Fruit fly (Drosophila melanogaster) whole organism, embryonic: ENCODE results near the gene mus201.

Experiments used
- CG11247 ChIP-seq: fragments of 200-800 bp; sonication (Bioruptor generic); IDR thresholded peaks from 2 replicates; pipeline ENCODE4 v1.3.6; 2022; ENCODE audit warnings: missing biosample characterization, missing genetic modification characterization
- CG12391 ChIP-seq: fragments of 200-800 bp; sonication (Bioruptor generic); optimal IDR thresholded peaks from 3 replicates; lab custom pipeline; 2018; ENCODE audit warnings: missing biosample characterization, mild to moderate bottlenecking, missing genetic modification characterization, moderate library complexity
- CG12942 ChIP-seq: fragments of 200-800 bp; sonication (Bioruptor generic); optimal IDR thresholded peaks from 3 replicates; lab custom pipeline; 2016; ENCODE audit warnings: missing biosample characterization, missing genetic modification characterization
- CG13624 ChIP-seq: fragments of 200-800 bp; sonication (Bioruptor generic); optimal IDR thresholded peaks from 2 replicates; lab custom pipeline; 2016; ENCODE audit warnings: missing biosample characterization, missing genetic modification characterization
- CG15479 ChIP-seq: fragments of 200-800 bp; sonication (Bioruptor generic); optimal IDR thresholded peaks from 3 replicates; lab custom pipeline; 2019; ENCODE audit warnings: missing biosample characterization, mild to moderate bottlenecking, missing genetic modification characterization, moderate library complexity
- CG1602 ChIP-seq: fragments of 200-800 bp; sonication (Bioruptor generic); optimal IDR thresholded peaks from 3 replicates; lab custom pipeline; 2016; ENCODE audit warnings: missing biosample characterization, missing genetic modification characterization
- CG17802 ChIP-seq: fragments of 200-800 bp; sonication (Bioruptor generic); optimal IDR thresholded peaks from 2 replicates; lab custom pipeline; 2018; ENCODE audit warnings: missing biosample characterization, mild to moderate bottlenecking, missing genetic modification characterization, moderate library complexity
- CG17829 ChIP-seq: fragments of 200-800 bp; optimal IDR thresholded peaks from 2 replicates; lab custom pipeline; 2019; ENCODE audit warnings: missing biosample characterization, mild to moderate bottlenecking, missing genetic modification characterization, moderate library complexity
- CG34376 ChIP-seq: fragments of 200-800 bp; sonication (Bioruptor generic); optimal IDR thresholded peaks from 2 replicates; lab custom pipeline; 2018; ENCODE audit warnings: missing biosample characterization, mild to moderate bottlenecking, missing genetic modification characterization
- CG3838 ChIP-seq: fragments of 200-800 bp; sonication (Bioruptor generic); optimal IDR thresholded peaks from 3 replicates; lab custom pipeline; 2016; ENCODE audit warnings: missing biosample characterization, missing genetic modification characterization
- CG42726 ChIP-seq: fragments of 200-800 bp; sonication (Bioruptor generic); IDR thresholded peaks from 2 replicates; pipeline ENCODE4 v1.3.6; 2022; ENCODE audit warnings: missing biosample characterization, missing genetic modification characterization; ENCODE audit not compliant: partially characterized antibody
- CG4328 ChIP-seq: fragments of 200-800 bp; sonication (Bioruptor generic); optimal IDR thresholded peaks from 3 replicates; lab custom pipeline; 2017; ENCODE audit warnings: missing biosample characterization, missing genetic modification reagents, missing genetic modification characterization
- CG6272 ChIP-seq: fragments of 200-800 bp; sonication (Bioruptor generic); IDR thresholded peaks from 2 replicates; pipeline ENCODE4 v1.3.6; 2022; ENCODE audit warnings: missing biosample characterization, missing genetic modification characterization
- CG8924 ChIP-seq: fragments of 200-800 bp; optimal IDR thresholded peaks from 3 replicates; lab custom pipeline; 2019; ENCODE audit warnings: missing biosample characterization, mild to moderate bottlenecking, missing genetic modification characterization, moderate library complexity
- CG9609 ChIP-seq: fragments of 200-800 bp; sonication (Bioruptor generic); optimal IDR thresholded peaks from 3 replicates; lab custom pipeline; 2016; ENCODE audit warnings: missing biosample characterization, missing genetic modification characterization
- CG9727 ChIP-seq: fragments of 200-800 bp; sonication (Bioruptor generic); optimal IDR thresholded peaks from 3 replicates; lab custom pipeline; 2017; ENCODE audit warnings: missing biosample characterization, mild to moderate bottlenecking, missing genetic modification characterization
- CG9797 ChIP-seq: fragments of 200-800 bp; sonication (Bioruptor generic); optimal IDR thresholded peaks from 3 replicates; lab custom pipeline; 2018; ENCODE audit warnings: missing biosample characterization, mild to moderate bottlenecking, missing genetic modification characterization
- D19A ChIP-seq: fragments of 200-800 bp; optimal IDR thresholded peaks from 3 replicates; lab custom pipeline; 2019; ENCODE audit warnings: missing biosample characterization, mild to moderate bottlenecking, missing genetic modification characterization, moderate library complexity
- Dad ChIP-seq: fragments of 200-800 bp; sonication (Bioruptor generic); optimal IDR thresholded peaks from 3 replicates; lab custom pipeline; 2016; ENCODE audit warnings: missing biosample characterization, missing genetic modification characterization
- Dek ChIP-seq: fragments of 200-800 bp; sonication (Bioruptor generic); optimal IDR thresholded peaks from 3 replicates; lab custom pipeline; 2019; ENCODE audit warnings: missing biosample characterization, mild to moderate bottlenecking, missing genetic modification characterization, moderate library complexity
- Dip2 ChIP-seq: fragments of 200-800 bp; sonication (Bioruptor generic); IDR thresholded peaks from 2 replicates; pipeline ENCODE4 v1.3.6; 2022; ENCODE audit warnings: missing biosample characterization, missing genetic modification characterization
- Doc3 ChIP-seq: fragments of 200-800 bp; sonication (Bioruptor generic); IDR thresholded peaks from 3 replicates; pipeline ENCODE4 v1.3.6; 2022; ENCODE audit warnings: missing biosample characterization, missing genetic modification characterization; ENCODE audit not compliant: partially characterized antibody
- GATAe ChIP-seq: fragments of 200-800 bp; sonication (Bioruptor generic); conservative IDR thresholded peaks from 2 replicates; pipeline ENCODE4 v1.3.6; 2022; ENCODE audit warnings: missing biosample characterization, missing genetic modification characterization
- NfI ChIP-seq: fragments of 200-800 bp; sonication (Bioruptor generic); optimal IDR thresholded peaks from 3 replicates; lab custom pipeline; 2018; ENCODE audit warnings: missing biosample characterization, mild to moderate bottlenecking, missing genetic modification characterization, moderate library complexity
- Ptx1 ChIP-seq: fragments of 200-800 bp; sonication (Bioruptor generic); IDR thresholded peaks from 2 replicates; pipeline ENCODE4 v1.3.6; 2022; ENCODE audit warnings: missing biosample characterization, missing genetic modification characterization
- Sry-β ChIP-seq: fragments of 200-800 bp; sonication (Bioruptor generic); optimal IDR thresholded peaks from 2 replicates; lab custom pipeline; 2018; ENCODE audit warnings: missing biosample characterization, mild to moderate bottlenecking, missing genetic modification characterization, moderate library complexity
- ato ChIP-seq: fragments of 200-800 bp; sonication (Bioruptor generic); IDR thresholded peaks from 2 replicates; pipeline ENCODE4 v1.3.6; 2022; ENCODE audit warnings: missing biosample characterization, missing genetic modification characterization; ENCODE audit not compliant: partially characterized antibody
- cas ChIP-seq: fragments of 200-800 bp; sonication (Bioruptor generic); IDR thresholded peaks from 2 replicates; pipeline ENCODE4 v1.3.6; 2022; ENCODE audit warnings: missing biosample characterization, missing genetic modification characterization
- chm ChIP-seq: fragments of 200-800 bp; sonication (Bioruptor generic); IDR thresholded peaks from 2 replicates; pipeline ENCODE4 v1.3.6; 2022; ENCODE audit warnings: missing biosample characterization, missing genetic modification characterization
- dmrt99B ChIP-seq: fragments of 200-800 bp; sonication (Bioruptor generic); optimal IDR thresholded peaks from 2 replicates; lab custom pipeline; 2018; ENCODE audit warnings: missing biosample characterization, mild to moderate bottlenecking, missing genetic modification characterization, moderate library complexity
- dpn ChIP-seq, 2 experiments: fragments of 200-800 bp; sonication (Bioruptor generic); optimal IDR thresholded peaks; 3 replicates each; lab custom pipeline; 2016; ENCODE audit warnings: missing biosample characterization in 2 of 2, missing genetic modification characterization in 2 of 2
- fd3F ChIP-seq: fragments of 200-800 bp; sonication (Bioruptor generic); optimal IDR thresholded peaks from 2 replicates; lab custom pipeline; 2018; ENCODE audit warnings: missing biosample characterization, mild to moderate bottlenecking, missing genetic modification characterization, moderate library complexity
- fd96Cb ChIP-seq: fragments of 200-800 bp; sonication (Bioruptor generic); optimal IDR thresholded peaks from 2 replicates; lab custom pipeline; 2018; ENCODE audit warnings: missing biosample characterization, mild to moderate bottlenecking, missing genetic modification characterization, moderate library complexity
- fu2 ChIP-seq: fragments of 200-800 bp; sonication (Bioruptor generic); optimal IDR thresholded peaks from 2 replicates; lab custom pipeline; 2016; ENCODE audit warnings: missing biosample characterization, missing genetic modification characterization
- grau ChIP-seq: fragments of 200-800 bp; optimal IDR thresholded peaks from 3 replicates; lab custom pipeline; 2019; ENCODE audit warnings: missing biosample characterization, mild to moderate bottlenecking, missing genetic modification characterization, moderate library complexity
- knrl ChIP-seq: fragments of 200-800 bp; sonication (Bioruptor generic); IDR thresholded peaks from 3 replicates; pipeline ENCODE4 v1.3.6; 2022; ENCODE audit warnings: missing biosample characterization, missing genetic modification characterization; ENCODE audit not compliant: partially characterized antibody
- nom ChIP-seq: fragments of 200-800 bp; sonication (Bioruptor generic); optimal IDR thresholded peaks from 2 replicates; lab custom pipeline; 2017; ENCODE audit warnings: missing biosample characterization, missing genetic modification characterization, mild to moderate bottlenecking, moderate library complexity, missing genetic modification reagents
- phol ChIP-seq: fragments of 200-800 bp; sonication (Bioruptor generic); optimal IDR thresholded peaks from 3 replicates; lab custom pipeline; 2018; ENCODE audit warnings: missing biosample characterization, mild to moderate bottlenecking, missing genetic modification characterization, moderate library complexity
- pum ChIP-seq: fragments of 200-800 bp; sonication (Bioruptor generic); optimal IDR thresholded peaks from 2 replicates; lab custom pipeline; 2016; ENCODE audit warnings: missing biosample characterization, missing genetic modification characterization
- repo ChIP-seq: fragments of 200-800 bp; sonication (Bioruptor generic); optimal IDR thresholded peaks from 2 replicates; lab custom pipeline; 2016; ENCODE audit warnings: missing biosample characterization, missing genetic modification characterization
- slou ChIP-seq: fragments of 200-800 bp; sonication (Bioruptor generic); optimal IDR thresholded peaks from 3 replicates; lab custom pipeline; 2016; ENCODE audit warnings: missing biosample characterization, missing genetic modification characterization
- sqz ChIP-seq: fragments of 200-800 bp; sonication (Bioruptor generic); optimal IDR thresholded peaks from 3 replicates; lab custom pipeline; 2018; ENCODE audit warnings: missing biosample characterization, mild to moderate bottlenecking, missing genetic modification characterization
- ttk ChIP-seq: fragments of 200-800 bp; sonication (Bioruptor generic); IDR thresholded peaks from 2 replicates; pipeline ENCODE4 v2.1.2; 2022; ENCODE audit warnings: missing biosample characterization, missing genetic modification characterization
- twi ChIP-seq: fragments of 200-800 bp; optimal IDR thresholded peaks from 2 replicates; lab custom pipeline; 2019; ENCODE audit warnings: missing biosample characterization, mild to moderate bottlenecking, missing genetic modification characterization, moderate library complexity
- usp ChIP-seq: fragments of >200 bp; optimal IDR thresholded peaks from 2 replicates; lab custom pipeline; 2017; ENCODE audit warnings: missing biosample characterization, missing genetic modification characterization
- vfl ChIP-seq: fragments of 200-800 bp; sonication (Bioruptor generic); optimal IDR thresholded peaks from 2 replicates; lab custom pipeline; 2016; ENCODE audit warnings: missing biosample characterization, missing genetic modification characterization
- zen ChIP-seq: fragments of 200-800 bp; sonication (Bioruptor generic); optimal IDR thresholded peaks from 3 replicates; lab custom pipeline; 2018; ENCODE audit warnings: missing biosample characterization, mild to moderate bottlenecking, missing genetic modification characterization, moderate library complexity

mus201 gene

dm6 chr2L:8403286-8404270, 34.4 kb upstream of the mus201 start, which contains the start of gene emb (continued):
- TF ChIP-seq chm (GFP tag; lab: Robert Waterston, UW) (peak; percentile 17; the same call in 1 of the 2 replicates), phol (peak; percentile 68), CG42726 (peak; percentile 88), cas (GFP tag; lab: Robert Waterston, UW) (peak; percentile 18; the same call in 1 of the 2 replicates), CG17802 (tag; lab: Kevin White, UChicago) (peak; percentile 40), vfl (peak; percentile 34), sqz (GFP tag; lab: Kevin White, UChicago) (peak; percentile 67), CG11247 (GFP tag; lab: Robert Waterston, UW) (peak; percentile 37; the same call in 1 of the 2 replicates), NfI (GFP tag; lab: Kevin White, UChicago) (peak; percentile 37), CG12391 (tag; lab: Kevin White, UChicago) (peak; percentile 80), fd3F (no peak), CG6272 (GFP tag; lab: Robert Waterston, UW) (no peak), GATAe (GFP tag; lab: Robert Waterston, UW) (no peak), CG4328 (GFP tag; lab: Kevin White, UChicago) (peak; percentile 40), knrl (GFP tag; lab: Robert Waterston, UW) (peak; percentile 90), CG13624 (peak; percentile 42), ato (peak; percentile 99), Dad (peak; percentile 52), grau (peak; percentile 49), ttk (GFP tag; lab: Robert Waterston, UW) (no peak), slou (GFP tag; lab: Kevin White, UChicago) (peak; percentile 2), Doc3 (GFP tag; lab: Robert Waterston, UW) (peak; percentile 92), nom (GFP tag; lab: Kevin White, UChicago) (peak; percentile 91), Dek (tag; lab: Kevin White, UChicago) (no peak), dpn (GFP tag; optimal IDR thresholded peaks at IDR 0.05; lab: Kevin White, UChicago) (peak; percentile 36 to 50), CG1602 (GFP tag; lab: Kevin White, UChicago) (peak; percentile 33), Dip2 (no peak), CG12942 (GFP tag; lab: Kevin White, UChicago) (peak; percentile 9), CG15479 (no peak), zen (tag; lab: Kevin White, UChicago) (peak; percentile 77), Ptx1 (0 out of 2 replicates have a peak, but pooled peaks have one; percentile 2), CG34376 (GFP tag; lab: Kevin White, UChicago) (peak; percentile 24), fd96Cb (tag; lab: Kevin White, UChicago) (peak; percentile 7), CG9797 (GFP tag; lab: Kevin White, UChicago) (peak; percentile 94), CG9727 (GFP tag; lab: Kevin White, UChicago) (peak; percentile 66), CG3838 (GFP tag; lab: Kevin White, UChicago) (peak; percentile 11), fu2 (GFP tag; lab: Kevin White, UChicago) (peak; percentile 64), twi (tag; lab: Kevin White, UChicago) (peak; percentile 40), D19A (tag; lab: Kevin White, UChicago) (peak; percentile 19), CG9609 (GFP tag; lab: Kevin White, UChicago) (peak; percentile 40), repo (peak; percentile 19), pum (GFP tag; lab: Kevin White, UChicago) (peak; percentile 21), Sry-β (GFP tag; lab: Kevin White, UChicago) (peak; percentile 3), CG17829 (tag; lab: Kevin White, UChicago) (peak; percentile 71), CG8924 (tag; lab: Kevin White, UChicago) (peak; percentile 44), usp (GFP tag; lab: Kevin White, UChicago) (no peak), dmrt99B (tag; lab: Kevin White, UChicago) (no peak)
